Worm (Caenorhabditis elegans): ENCODE data around the gene R10H10.4.

R10H10.4 gene

ce11 chrIV:10391827-10392226 is 2.9 kb downstream of the R10H10.4 start, which contains the start of gene spe-26:
Gene spe-26 (minus strand): TSS chrIV:10391927.
- TF ChIP-seq tab-1 (GFP tag; IDR thresholded peaks at IDR 0.05), result no peak
- no peak for TF ChIP-seq med-1 (GFP tag; optimal IDR thresholded peaks at IDR 0.05; ENCODE audit: insufficient read depth)
- no peak for TF ChIP-seq cog-1 (tag; optimal IDR thresholded peaks at IDR 0.05)
- no peak for TF ChIP-seq ref-1 (GFP tag; conservative IDR thresholded peaks at IDR 0.05)
- no peak for TF ChIP-seq ztf-23 (GFP tag; IDR thresholded peaks at IDR 0.05)
- TF ChIP-seq ztf-29 (GFP tag; IDR thresholded peaks at IDR 0.05), result no peak

- TF ChIP-seq med-1 (GFP tag; optimal IDR thresholded peaks at IDR 0.05; ENCODE audit: insufficient read depth) (no peak), ztf-29 (GFP tag; IDR thresholded peaks at IDR 0.05) (no peak)
These were observed 6.5 kb downstream of the R10H10.4 start, which contains the start of gene R10H10.3 for ce11 chrIV:10388263-10388662. Gene R10H10.3 (plus strand): TSS chrIV:10388505.

- TF ChIP-seq tab-1 (GFP tag; IDR thresholded peaks at IDR 0.05) (no peak), klf-2 (GFP tag; conservative IDR thresholded peaks at IDR 0.05) (no peak), ztf-29 (GFP tag; IDR thresholded peaks at IDR 0.05) (no peak), ztf-23 (GFP tag; IDR thresholded peaks at IDR 0.05) (no peak), T22C8.4 (GFP tag; IDR thresholded peaks at IDR 0.05) (no peak), med-1 (GFP tag; optimal IDR thresholded peaks at IDR 0.05; ENCODE audit: insufficient read depth) (no peak), ref-1 (GFP tag; conservative IDR thresholded peaks at IDR 0.05) (no peak), flt-1 (GFP tag; IDR thresholded peaks at IDR 0.05) (no peak), cog-1 (tag; optimal IDR thresholded peaks at IDR 0.05) (no peak)
These were observed 7.6 kb downstream of the R10H10.4 start, which contains the start of gene nfu-1 for ce11 chrIV:10387113-10387512. Gene nfu-1 (plus strand): TSS chrIV:10387413.

DNA sequence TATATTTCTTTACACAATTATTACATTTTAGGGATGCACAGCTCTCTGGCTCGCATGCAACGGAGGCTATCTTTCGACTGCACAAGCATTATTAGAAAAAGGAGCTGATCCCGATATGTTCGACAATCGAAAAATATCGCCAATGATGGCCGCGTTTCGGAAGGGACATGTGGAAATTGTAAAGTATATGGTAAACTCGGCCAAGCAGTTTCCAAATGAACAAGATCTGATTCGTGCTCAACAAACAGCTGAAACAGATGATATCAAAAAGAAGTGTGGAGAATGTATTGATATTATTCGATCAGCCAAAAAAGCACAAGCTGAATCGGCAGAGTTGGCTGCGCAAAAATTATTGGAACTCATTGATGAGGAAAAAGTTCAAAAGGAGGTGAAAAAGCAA is 11.9 kb downstream of the R10H10.4 start:
- no peak for TF ChIP-seq tab-1 (GFP tag; IDR thresholded peaks at IDR 0.05)
- no peak for TF ChIP-seq klf-2 (GFP tag; conservative IDR thresholded peaks at IDR 0.05)
- no peak for TF ChIP-seq ztf-23 (GFP tag; IDR thresholded peaks at IDR 0.05)
- no peak for TF ChIP-seq ref-1 (GFP tag; conservative IDR thresholded peaks at IDR 0.05)
- TF ChIP-seq ztf-29 (GFP tag; IDR thresholded peaks at IDR 0.05), result no peak
- TF ChIP-seq T22C8.4 (GFP tag; IDR thresholded peaks at IDR 0.05), result no peak
- no peak for TF ChIP-seq cog-1 (tag; optimal IDR thresholded peaks at IDR 0.05)
- TF ChIP-seq flt-1 (GFP tag; IDR thresholded peaks at IDR 0.05), result no peak

DNA sequence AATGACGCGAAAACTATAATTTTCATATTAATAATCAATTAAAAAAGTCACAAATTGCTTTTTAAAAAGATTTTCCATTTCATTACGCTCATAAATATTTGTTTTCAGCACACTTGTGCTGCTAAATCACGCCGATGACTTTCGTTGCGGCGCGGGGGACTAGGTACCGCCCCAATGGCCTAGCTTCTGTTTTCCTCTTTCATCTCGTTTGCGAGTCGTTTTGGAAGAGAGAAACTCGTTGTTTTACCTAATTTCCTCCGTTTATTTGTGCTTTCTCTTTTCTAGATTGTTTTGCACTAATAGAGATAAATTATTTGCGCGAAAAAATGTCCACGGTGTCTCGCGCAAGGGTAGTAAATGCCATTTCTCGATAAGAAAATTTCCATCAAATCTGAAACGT is 13.7 kb downstream of the R10H10.4 start:
- TF ChIP-seq ztf-23 (GFP tag; IDR thresholded peaks at IDR 0.05) (no peak), cog-1 (tag; optimal IDR thresholded peaks at IDR 0.05) (no peak), med-1 (GFP tag; optimal IDR thresholded peaks at IDR 0.05; ENCODE audit: insufficient read depth) (no peak), klf-2 (GFP tag; conservative IDR thresholded peaks at IDR 0.05) (no peak), ref-1 (GFP tag; conservative IDR thresholded peaks at IDR 0.05) (no peak), ztf-29 (GFP tag; IDR thresholded peaks at IDR 0.05) (no peak)

DNA sequence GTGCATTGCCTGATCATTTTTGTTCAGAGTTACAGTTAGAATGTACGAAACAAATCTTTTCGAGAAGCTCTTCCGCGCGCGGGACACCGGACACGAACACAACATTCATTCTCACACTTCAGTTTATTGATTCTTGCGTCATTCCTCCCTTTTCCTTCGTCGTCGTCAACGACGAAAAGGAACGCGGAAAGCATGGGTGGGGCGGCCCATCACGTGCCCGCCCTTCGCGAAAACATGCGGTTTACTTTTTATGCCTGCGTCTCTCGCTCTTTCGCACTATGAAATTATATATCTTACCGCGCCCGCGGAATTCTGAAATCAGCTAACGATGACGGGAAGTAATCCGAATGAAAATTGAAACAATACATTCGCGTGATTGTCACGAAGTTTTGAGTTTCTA is 14.1 kb downstream of the R10H10.4 start:
- TF ChIP-seq T22C8.4 (GFP tag; IDR thresholded peaks at IDR 0.05), result 0 out of 2 replicates have a peak, but pooled peaks have one; percentile 26
- no peak for TF ChIP-seq tab-1 (GFP tag; IDR thresholded peaks at IDR 0.05)
- peak; percentile 13 for TF ChIP-seq cog-1 (tag; optimal IDR thresholded peaks at IDR 0.05)

- TF ChIP-seq ztf-29 (GFP tag; IDR thresholded peaks at IDR 0.05) (no peak), tab-1 (GFP tag; IDR thresholded peaks at IDR 0.05) (no peak), ref-1 (GFP tag; conservative IDR thresholded peaks at IDR 0.05) (no peak), ztf-23 (GFP tag; IDR thresholded peaks at IDR 0.05) (no peak), cog-1 (tag; optimal IDR thresholded peaks at IDR 0.05) (no peak), flt-1 (GFP tag; IDR thresholded peaks at IDR 0.05) (no peak), klf-2 (GFP tag; conservative IDR thresholded peaks at IDR 0.05) (no peak)
These were observed 20.2 kb downstream of the R10H10.4 start, which contains the start of gene mask-1 for ce11 chrIV:10374601-10375000. Gene mask-1 (plus strand): TSS chrIV:10374901.

DNA sequence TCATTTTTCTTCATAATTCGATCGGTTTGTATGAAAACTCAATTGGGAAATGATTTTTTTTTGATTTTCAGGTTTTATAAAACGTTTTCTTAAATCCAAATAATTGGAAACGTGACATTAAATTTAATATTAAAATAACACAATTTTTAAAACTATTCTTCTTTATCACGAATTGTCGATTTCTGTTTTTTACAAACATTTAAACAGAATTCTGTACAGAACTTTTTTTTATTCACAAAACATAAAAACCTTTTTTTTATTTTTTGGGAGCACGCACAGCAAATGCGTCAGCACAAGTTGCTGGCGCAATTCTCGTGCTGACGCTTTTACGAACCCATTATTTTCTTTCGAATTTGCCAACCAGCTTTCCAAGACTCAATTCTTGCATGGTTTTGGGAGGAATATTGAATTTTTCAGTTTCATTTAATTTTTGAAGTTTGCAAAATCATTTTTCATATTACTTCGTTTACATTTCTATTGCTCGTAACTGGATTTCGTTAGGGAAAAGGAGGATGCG is 20.9 kb downstream of the R10H10.4 start, which contains the start of gene mpz-5:
TSS of gene mpz-5 (minus strand) at position 51 of the 517 bp plus-strand sequence.
- TF ChIP-seq med-1 (GFP tag; optimal IDR thresholded peaks at IDR 0.05; ENCODE audit: insufficient read depth) (peak; percentile 20), T22C8.4 (GFP tag; IDR thresholded peaks at IDR 0.05) (no peak), tab-1 (GFP tag; IDR thresholded peaks at IDR 0.05) (no peak), flt-1 (GFP tag; IDR thresholded peaks at IDR 0.05) (0 out of 2 replicates have a peak, but pooled peaks have one; percentile 46), cog-1 (tag; optimal IDR thresholded peaks at IDR 0.05) (no peak), ztf-23 (GFP tag; IDR thresholded peaks at IDR 0.05) (0 out of 2 replicates have a peak, but pooled peaks have one; percentile 56), ztf-29 (GFP tag; IDR thresholded peaks at IDR 0.05) (0 out of 2 replicates have a peak, but pooled peaks have one; percentile 26), klf-2 (GFP tag; conservative IDR thresholded peaks at IDR 0.05) (no peak), ref-1 (GFP tag; conservative IDR thresholded peaks at IDR 0.05) (no peak)

ce11 chrIV:10368326-10368725 is 26.4 kb downstream of the R10H10.4 start, which contains the start of gene iars-1:
Gene iars-1 (plus strand): TSS chrIV:10368601.
- TF ChIP-seq cog-1 (tag; optimal IDR thresholded peaks at IDR 0.05) (no peak), med-1 (GFP tag; optimal IDR thresholded peaks at IDR 0.05; ENCODE audit: insufficient read depth) (no peak), ref-1 (GFP tag; conservative IDR thresholded peaks at IDR 0.05) (no peak), klf-2 (GFP tag; conservative IDR thresholded peaks at IDR 0.05) (no peak), tab-1 (GFP tag; IDR thresholded peaks at IDR 0.05) (no peak), ztf-29 (GFP tag; IDR thresholded peaks at IDR 0.05) (no peak)

ce11 chrIV:10367740-10368246 is 27.0 kb downstream of the R10H10.4 start, which contains the start of gene pges-2:
Gene pges-2 (minus strand): TSS chrIV:10367790.
- TF ChIP-seq ztf-29 (GFP tag; IDR thresholded peaks at IDR 0.05), result no peak
- no peak for TF ChIP-seq T22C8.4 (GFP tag; IDR thresholded peaks at IDR 0.05)
- no peak for TF ChIP-seq ref-1 (GFP tag; conservative IDR thresholded peaks at IDR 0.05)
- TF ChIP-seq ztf-23 (GFP tag; IDR thresholded peaks at IDR 0.05), result no peak
- no peak for TF ChIP-seq med-1 (GFP tag; optimal IDR thresholded peaks at IDR 0.05; ENCODE audit: insufficient read depth)
- no peak for TF ChIP-seq tab-1 (GFP tag; IDR thresholded peaks at IDR 0.05)
- no peak for TF ChIP-seq klf-2 (GFP tag; conservative IDR thresholded peaks at IDR 0.05)
- no peak for TF ChIP-seq cog-1 (tag; optimal IDR thresholded peaks at IDR 0.05)
- no peak for TF ChIP-seq flt-1 (GFP tag; IDR thresholded peaks at IDR 0.05)
